Fruit fly (Drosophila melanogaster) whole organism, wandering third instar larva: ENCODE data around the gene lbl.

ENCODE experiments used
- usp ChIP-seq: fragments of >200 bp; optimal IDR thresholded peaks from 2 replicates; lab custom pipeline; 2017; ENCODE audit warnings: missing biosample characterization, missing genetic modification characterization

The lbl gene

DNA sequence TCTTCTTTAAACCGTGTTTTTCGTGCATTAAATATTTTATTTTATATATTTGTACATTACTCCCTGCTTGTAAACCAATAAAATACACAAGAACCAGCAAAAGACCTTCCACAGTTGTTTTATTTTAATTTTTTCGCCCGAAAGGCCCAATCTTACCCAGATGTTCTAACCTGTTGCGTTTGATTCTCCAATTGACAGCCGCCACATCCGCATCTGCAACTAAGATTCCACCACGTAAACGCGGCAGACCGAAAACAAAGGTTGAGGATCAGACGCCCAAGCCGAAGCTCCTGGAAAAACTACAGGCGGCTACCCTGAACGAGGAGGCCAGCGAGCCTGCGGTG is 73.8 kb downstream of the lbl start:
- TF ChIP-seq usp = no peak
